Worm (Caenorhabditis elegans) whole organism, mixed stage, embryonic: Measurements from ENCODE around the gene cest-19.

Experiments
- flh-1 ChIP-seq: fragments of 200-800 bp; sonication (Bioruptor generic); optimal IDR thresholded peaks from 2 replicates; lab custom pipeline; 2018; ENCODE audit warnings: mild to moderate bottlenecking, missing genetic modification characterization, moderate library complexity, missing compliant biosample characterization
- lin-13 ChIP-seq: fragments of 150-350 bp; optimal IDR thresholded peaks from 2 replicates; lab custom pipeline; 2014; ENCODE audit warnings: missing biosample characterization, missing genetic modification characterization

- TF ChIP-seq flh-1, result no peak
- no peak for TF ChIP-seq lin-13 (tag; lab: Kevin White, UChicago)
These were observed 30.4 kb downstream of the cest-19 start, which contains the start of gene tyra-2 for ce11 chrX:7005475-7005874.
